In the genomic region with DNA sequence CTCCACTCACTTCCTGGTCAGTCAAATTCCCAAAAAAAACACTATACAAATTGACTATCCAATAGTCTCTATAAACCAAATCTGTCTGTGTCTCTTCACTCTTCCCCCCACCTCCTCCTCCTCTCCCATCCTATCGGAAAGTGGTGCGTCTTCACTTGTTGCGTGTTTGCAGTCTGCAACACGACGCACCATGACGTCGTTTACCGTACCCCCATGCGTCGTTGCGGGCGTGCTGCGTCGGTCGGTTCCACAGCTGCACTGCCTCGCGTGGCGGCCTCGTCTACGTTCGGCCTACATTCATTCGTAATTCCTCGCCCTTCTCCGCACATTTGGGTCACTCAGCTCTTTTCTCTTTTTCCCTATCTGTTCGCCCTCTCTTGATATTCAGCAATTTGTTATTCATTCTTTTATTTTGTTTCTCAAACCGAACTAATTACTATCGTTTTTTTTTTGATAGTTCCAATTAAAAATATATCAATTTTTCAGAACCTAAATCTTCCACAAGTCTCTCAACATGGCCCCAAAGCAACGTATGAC, we compare ENCODE assay signal across 5 worm cellular contexts.
TF ChIP-seq lines count a peak whose summit lies in the region.

Gene serp-1.1 (plus strand): TSS at position 487 of the 537 bp plus-strand sequence.

TF ChIP-seq in whole organism, L1 larva, 84 proteins besides CTCF, POLR2A, EP300 and RAD21 (continues in another document):
- peak; percentile 100 for TF ChIP-seq nhr-20 (tag; optimal IDR thresholded peaks at IDR 0.05; lab: Kevin White, UChicago)
- peak; percentile 82 for TF ChIP-seq nhr-237 (tag; optimal IDR thresholded peaks at IDR 0.05; lab: Kevin White, UChicago)
- TF ChIP-seq vab-15 (tag; optimal IDR thresholded peaks at IDR 0.05; lab: Kevin White, UChicago), result peak; percentile 85
- TF ChIP-seq dpl-1 (GFP tag; optimal IDR thresholded peaks at IDR 0.05; lab: Kevin White, UChicago), result peak; percentile 78 to 82 (median 81)
- peak; percentile 98 for TF ChIP-seq unc-86 (tag; optimal IDR thresholded peaks at IDR 0.05; lab: Kevin White, UChicago)
- TF ChIP-seq lin-14 (GFP tag; optimal IDR thresholded peaks at IDR 0.05; lab: Kevin White, UChicago), result peak; percentile 100
- peak; percentile 86 to 93 for TF ChIP-seq efl-1 (optimal IDR thresholded peaks at IDR 0.05; lab: Kevin White, UChicago)
- TF ChIP-seq efl-1 (GFP tag; optimal IDR thresholded peaks at IDR 0.05 in 1 of 2; lab: Kevin White, UChicago), result peak; percentile 69 to 97
- peak; percentile 75 for TF ChIP-seq aly-2 (tag; optimal IDR thresholded peaks at IDR 0.05; lab: Kevin White, UChicago)
- no peak for TF ChIP-seq ceh-90 (tag; optimal IDR thresholded peaks at IDR 0.05; lab: Kevin White, UChicago)
- TF ChIP-seq mep-1 (tag; optimal IDR thresholded peaks at IDR 0.05; lab: Kevin White, UChicago), result peak; percentile 97
- TF ChIP-seq mef-2 (tag; optimal IDR thresholded peaks at IDR 0.05; lab: Kevin White, UChicago), result peak; percentile 89
- peak; percentile 99 for TF ChIP-seq rnt-1 (tag; optimal IDR thresholded peaks at IDR 0.05; lab: Kevin White, UChicago)
- peak; percentile 95 for TF ChIP-seq irx-1 (tag; optimal IDR thresholded peaks at IDR 0.05; lab: Kevin White, UChicago)
- TF ChIP-seq elt-2 (tag; optimal IDR thresholded peaks at IDR 0.05; lab: Kevin White, UChicago), result peak; percentile 94
- no peak for TF ChIP-seq ets-5 (GFP tag; IDR thresholded peaks at IDR 0.05; lab: Robert Waterston, UW)
- peak; percentile 98 for TF ChIP-seq jun-1 (tag; optimal IDR thresholded peaks at IDR 0.05; lab: Kevin White, UChicago)

TF ChIP-seq in whole organism, L3 larva, 47 proteins besides CTCF, POLR2A, EP300 and RAD21 (continues in another document):
- TF ChIP-seq nhr-237 (tag; optimal IDR thresholded peaks at IDR 0.05; lab: Kevin White, UChicago), result no peak
- TF ChIP-seq R02D3.7 (tag; optimal IDR thresholded peaks at IDR 0.05; lab: Kevin White, UChicago), result peak; percentile 91
- no peak for TF ChIP-seq aly-2 (tag; optimal IDR thresholded peaks at IDR 0.05; lab: Kevin White, UChicago)
- TF ChIP-seq ztf-11 (tag; optimal IDR thresholded peaks at IDR 0.05; lab: Kevin White, UChicago), result no peak
- peak; percentile 96 for TF ChIP-seq ceh-28 (tag; optimal IDR thresholded peaks at IDR 0.05; lab: Kevin White, UChicago)
- peak; percentile 98 for TF ChIP-seq elt-2 (tag; optimal IDR thresholded peaks at IDR 0.05; lab: Kevin White, UChicago)
- peak; percentile 100 for TF ChIP-seq nfya-1 (tag; optimal IDR thresholded peaks at IDR 0.05; lab: Kevin White, UChicago; ENCODE audit: insufficient read depth)
- peak; percentile 100 for TF ChIP-seq nhr-23 (tag; optimal IDR thresholded peaks at IDR 0.05; lab: Kevin White, UChicago)
- peak; percentile 94 for TF ChIP-seq egl-27 (tag; optimal IDR thresholded peaks at IDR 0.05; lab: Kevin White, UChicago)
- TF ChIP-seq ceh-82 (tag; optimal IDR thresholded peaks at IDR 0.05; lab: Kevin White, UChicago), result peak; percentile 94
- TF ChIP-seq elt-1 (tag; optimal IDR thresholded peaks at IDR 0.05; lab: Kevin White, UChicago), result peak; percentile 87
- TF ChIP-seq nhr-11 (tag; optimal IDR thresholded peaks at IDR 0.05; lab: Kevin White, UChicago), result peak; percentile 86
- TF ChIP-seq elt-3 (tag; optimal IDR thresholded peaks at IDR 0.05; lab: Kevin White, UChicago), result peak; percentile 77 to 95 (median 87)
- TF ChIP-seq zag-1 (tag; optimal IDR thresholded peaks at IDR 0.05; lab: Kevin White, UChicago), result peak; percentile 79
- TF ChIP-seq ceh-9 (tag; optimal IDR thresholded peaks at IDR 0.05; lab: Kevin White, UChicago), result no peak
- peak; percentile 78 for TF ChIP-seq nhr-76 (tag; optimal IDR thresholded peaks at IDR 0.05; lab: Kevin White, UChicago)
- TF ChIP-seq ztf-4 (tag; optimal IDR thresholded peaks at IDR 0.05; lab: Kevin White, UChicago), result peak; percentile 91

TF ChIP-seq in whole organism, early embryonic, 17 proteins besides CTCF, POLR2A, EP300 and RAD21:
- TF ChIP-seq flt-1 (GFP tag; IDR thresholded peaks at IDR 0.05; lab: Robert Waterston, UW) (peak; percentile 57), hmbx-1 (tag; optimal IDR thresholded peaks at IDR 0.05; lab: Kevin White, UChicago) (no peak), B0310.2 (tag; optimal IDR thresholded peaks at IDR 0.05; lab: Kevin White, UChicago) (peak; percentile 54), hmg-4 (GFP tag; optimal IDR thresholded peaks at IDR 0.05; lab: Kevin White, UChicago) (peak; percentile 92), tbx-37 (GFP tag; conservative IDR thresholded peaks at IDR 0.05; lab: Robert Waterston, UW) (0 out of 2 replicates have a peak, but pooled peaks have one; percentile 43), pes-1 (GFP tag; IDR thresholded peaks at IDR 0.05; lab: Robert Waterston, UW) (peak; percentile 59; the same call in 1 of the 2 replicates), aly-1 (tag; optimal IDR thresholded peaks at IDR 0.05; lab: Kevin White, UChicago) (peak; percentile 74), ama-1 (optimal IDR thresholded peaks at IDR 0.05; lab: Kevin White, UChicago) (no peak), ceh-13 (GFP tag; optimal IDR thresholded peaks at IDR 0.05; lab: Kevin White, UChicago) (no peak), scrt-1 (GFP tag; IDR thresholded peaks at IDR 0.05; lab: Robert Waterston, UW) (peak; percentile 62), ets-7 (tag; optimal IDR thresholded peaks at IDR 0.05; lab: Kevin White, UChicago) (peak; percentile 69), hnd-1 (tag; optimal IDR thresholded peaks at IDR 0.05; lab: Kevin White, UChicago) (no peak), F13C5.2 (tag; optimal IDR thresholded peaks at IDR 0.05; lab: Kevin White, UChicago) (peak; percentile 89), tra-4 (tag; optimal IDR thresholded peaks at IDR 0.05; lab: Kevin White, UChicago) (no peak), sea-1 (GFP tag; conservative IDR thresholded peaks at IDR 0.05; lab: Robert Waterston, UW) (peak; percentile 89), ceh-36 (tag; optimal IDR thresholded peaks at IDR 0.05; lab: Kevin White, UChicago) (no peak), tbx-11 (GFP tag; IDR thresholded peaks at IDR 0.05; lab: Robert Waterston, UW) (0 out of 2 replicates have a peak, but pooled peaks have one; percentile 33)

TF ChIP-seq in whole organism, midembryonic, 9 proteins besides CTCF, POLR2A, EP300 and RAD21:
- peak; percentile 61; the same call in 1 of the 2 replicates for TF ChIP-seq ztf-29 (GFP tag; IDR thresholded peaks at IDR 0.05; lab: Robert Waterston, UW)
- no peak for TF ChIP-seq ref-1 (GFP tag; conservative IDR thresholded peaks at IDR 0.05; lab: Robert Waterston, UW)
- no peak for TF ChIP-seq med-1 (GFP tag; optimal IDR thresholded peaks at IDR 0.05; lab: Kevin White, UChicago; ENCODE audit: insufficient read depth)
- TF ChIP-seq tab-1 (GFP tag; IDR thresholded peaks at IDR 0.05; lab: Robert Waterston, UW), result no peak; the same call in 1 of the 2 replicates
- TF ChIP-seq klf-2 (GFP tag; conservative IDR thresholded peaks at IDR 0.05; lab: Robert Waterston, UW), result no peak
- peak; percentile 88 for TF ChIP-seq flt-1 (GFP tag; IDR thresholded peaks at IDR 0.05; lab: Robert Waterston, UW)
- peak; percentile 85 for TF ChIP-seq cog-1 (tag; optimal IDR thresholded peaks at IDR 0.05; lab: Kevin White, UChicago)
- no peak for TF ChIP-seq T22C8.4 (GFP tag; IDR thresholded peaks at IDR 0.05; lab: Robert Waterston, UW)
- peak; percentile 81 for TF ChIP-seq ztf-23 (GFP tag; IDR thresholded peaks at IDR 0.05; lab: Robert Waterston, UW)

TF ChIP-seq in whole organism, young adult, 124 proteins besides CTCF, POLR2A, EP300 and RAD21 (continues in another document):
- no peak for TF ChIP-seq ztf-28 (GFP tag; IDR thresholded peaks at IDR 0.05; lab: Robert Waterston, UW)
- peak; percentile 70 for TF ChIP-seq nhr-27 (tag; optimal IDR thresholded peaks at IDR 0.05; lab: Kevin White, UChicago)
- TF ChIP-seq fkh-3 (tag; optimal IDR thresholded peaks at IDR 0.05; lab: Kevin White, UChicago), result no peak
- TF ChIP-seq ceh-79 (tag; optimal IDR thresholded peaks at IDR 0.05; lab: Kevin White, UChicago), result no peak
- TF ChIP-seq somi-1 (GFP tag; optimal IDR thresholded peaks at IDR 0.05; lab: Kevin White, UChicago), result peak; percentile 97
- peak; percentile 94 for TF ChIP-seq let-526 (GFP tag; IDR thresholded peaks at IDR 0.05; lab: Robert Waterston, UW)
- TF ChIP-seq C17E4.6 (GFP tag; IDR thresholded peaks at IDR 0.05; lab: Robert Waterston, UW), result peak; percentile 80
- no peak for TF ChIP-seq mel-28 (tag; optimal IDR thresholded peaks at IDR 0.05; lab: Kevin White, UChicago; ENCODE audit: borderline replicate concordance)
- TF ChIP-seq F33H1.4 (GFP tag; IDR thresholded peaks at IDR 0.05; lab: Robert Waterston, UW), result peak; percentile 48
- TF ChIP-seq ztf-26 (tag; optimal IDR thresholded peaks at IDR 0.05; lab: Kevin White, UChicago), result peak; percentile 97
- TF ChIP-seq lin-35 (GFP tag; optimal IDR thresholded peaks at IDR 0.05; lab: Kevin White, UChicago), result peak in 2 of 3 experiments; percentile 61 to 90
- peak; percentile 36 for TF ChIP-seq dpl-1 (GFP tag; optimal IDR thresholded peaks at IDR 0.05; lab: Kevin White, UChicago)
- no peak for TF ChIP-seq xnd-1 (tag; optimal IDR thresholded peaks at IDR 0.05; lab: Kevin White, UChicago)
- TF ChIP-seq B0336.3 (GFP tag; IDR thresholded peaks at IDR 0.05; lab: Robert Waterston, UW), result peak; percentile 97
- no peak for TF ChIP-seq snpc-3.4 (tag; optimal IDR thresholded peaks at IDR 0.05; lab: Kevin White, UChicago)
- no peak for TF ChIP-seq efl-1 (GFP tag; optimal IDR thresholded peaks at IDR 0.05; lab: Kevin White, UChicago)
- TF ChIP-seq F52B5.7 (tag; optimal IDR thresholded peaks at IDR 0.05; lab: Kevin White, UChicago), result peak; percentile 81
- TF ChIP-seq zfh-2 (GFP tag; conservative IDR thresholded peaks at IDR 0.05; lab: Robert Waterston, UW), result peak; percentile 100
- TF ChIP-seq ztf-25 (GFP tag; IDR thresholded peaks at IDR 0.05; lab: Robert Waterston, UW), result no peak
- TF ChIP-seq chd-7 (tag; optimal IDR thresholded peaks at IDR 0.05; lab: Kevin White, UChicago), result peak; percentile 99
- TF ChIP-seq aptf-3 (GFP tag; IDR thresholded peaks at IDR 0.05; lab: Robert Waterston, UW), result 0 out of 2 replicates have a peak, but pooled peaks have one; percentile 29
- peak; percentile 90 for TF ChIP-seq F22D6.2 (tag; optimal IDR thresholded peaks at IDR 0.05; lab: Kevin White, UChicago)
- TF ChIP-seq egl-18 (GFP tag; IDR thresholded peaks at IDR 0.05; lab: Robert Waterston, UW), result peak; percentile 90
- no peak for TF ChIP-seq nhr-179 (tag; optimal IDR thresholded peaks at IDR 0.05; lab: Kevin White, UChicago)
- no peak for TF ChIP-seq ama-1 (optimal IDR thresholded peaks at IDR 0.05; lab: Kevin White, UChicago)
- no peak for TF ChIP-seq ama-1 (GFP tag; optimal IDR thresholded peaks at IDR 0.05; lab: Kevin White, UChicago)
- TF ChIP-seq T26A5.8 (tag; optimal IDR thresholded peaks at IDR 0.05; lab: Kevin White, UChicago), result no peak
- TF ChIP-seq unc-62 (GFP tag; optimal IDR thresholded peaks at IDR 0.05; lab: Kevin White, UChicago), result peak; percentile 64
- TF ChIP-seq lir-1 (GFP tag; conservative IDR thresholded peaks at IDR 0.05; lab: Robert Waterston, UW), result peak; percentile 90
- peak; percentile 71 for TF ChIP-seq F23B12.7 (tag; optimal IDR thresholded peaks at IDR 0.05; lab: Kevin White, UChicago; ENCODE audit: insufficient read depth)
- TF ChIP-seq nhr-90 (tag; optimal IDR thresholded peaks at IDR 0.05; lab: Kevin White, UChicago), result peak; percentile 98

Comparison
In these comparisons a context has a peak if more than half of its experiments do, and no peak if none do; other contexts are left out.
1. Of the 8 proteins assayed by ChIP-seq in both whole organism, young adult and whole organism, L1 larva: peak only in whole organism, young adult: none; only in whole organism, L1 larva: ama-1, efl-1 and unc-130; in both: dpl-1, lin-35, nhr-90, snpc-4 and unc-62; in neither: 0.